Worm (Caenorhabditis elegans) whole organism, late embryonic: ENCODE data around the gene C15H9.3.

ENCODE experiments used
- C08G9.2 ChIP-seq: sonication (generic microtip); optimal IDR thresholded peaks from 2 replicates; lab custom pipeline; 2016; ENCODE audit warnings: mild to moderate bottlenecking, missing genetic modification characterization, moderate library complexity, missing compliant biosample characterization
- C38D4.7 ChIP-seq: fragments of 200-800 bp; sonication (Bioruptor generic); optimal IDR thresholded peaks from 2 replicates; lab custom pipeline; 2018; ENCODE audit warnings: mild to moderate bottlenecking, missing genetic modification characterization, moderate library complexity, missing compliant biosample characterization
- K02D7.2 ChIP-seq: sonication (generic microtip); optimal IDR thresholded peaks from 2 replicates; lab custom pipeline; 2017; ENCODE audit warnings: mild to moderate bottlenecking, missing genetic modification characterization, missing compliant biosample characterization
- T23F11.4 ChIP-seq: fragments of 200-800 bp; sonication (Bioruptor generic); optimal IDR thresholded peaks from 2 replicates; lab custom pipeline; 2018; ENCODE audit warnings: mild to moderate bottlenecking, missing genetic modification characterization, missing compliant biosample characterization
- Y22D7AL.16 ChIP-seq: sonication (generic microtip); optimal IDR thresholded peaks from 2 replicates; lab custom pipeline; 2016; ENCODE audit warnings: missing genetic modification characterization, missing compliant biosample characterization
- ahr-1 ChIP-seq: sonication (generic microtip); optimal IDR thresholded peaks from 2 replicates; lab custom pipeline; 2016; ENCODE audit warnings: missing genetic modification characterization, missing compliant biosample characterization
- ama-1 ChIP-seq: fragments of 150-350 bp; optimal IDR thresholded peaks from 2 replicates; lab custom pipeline; 2014
- ceh-14 ChIP-seq: sonication (generic microtip); optimal IDR thresholded peaks from 2 replicates; lab custom pipeline; 2016; ENCODE audit warnings: missing genotype, missing genetic modification characterization, missing compliant biosample characterization
- ceh-19 ChIP-seq: fragments of 200-800 bp; sonication (Bioruptor generic); optimal IDR thresholded peaks from 2 replicates; lab custom pipeline; 2018; ENCODE audit warnings: mild to moderate bottlenecking, missing genetic modification characterization, missing compliant biosample characterization
- ceh-2 ChIP-seq: sonication (generic microtip); optimal IDR thresholded peaks from 2 replicates; lab custom pipeline; 2016; ENCODE audit warnings: missing genotype, missing genetic modification characterization, missing compliant biosample characterization
- ceh-24 ChIP-seq: sonication (generic microtip); optimal IDR thresholded peaks from 2 replicates; lab custom pipeline; 2016; ENCODE audit warnings: mild to moderate bottlenecking, missing genetic modification characterization, missing compliant biosample characterization
- ceh-31 ChIP-seq: sonication (generic microtip); optimal IDR thresholded peaks from 2 replicates; lab custom pipeline; 2016; ENCODE audit warnings: missing genetic modification characterization, missing compliant biosample characterization
- ceh-34 ChIP-seq: sonication (generic microtip); optimal IDR thresholded peaks from 2 replicates; lab custom pipeline; 2016; ENCODE audit warnings: mild to moderate bottlenecking, missing genetic modification characterization, missing compliant biosample characterization
- ceh-45 ChIP-seq: fragments of 200-800 bp; sonication (Bioruptor generic); IDR thresholded peaks from 2 replicates; pipeline ENCODE4 v1.3.6; 2022; ENCODE audit warnings: missing genetic modification reagents, missing genetic modification characterization, missing compliant biosample characterization
- ceh-48 ChIP-seq: sonication (generic microtip); optimal IDR thresholded peaks from 2 replicates; lab custom pipeline; 2016; ENCODE audit warnings: missing genetic modification characterization, inconsistent platforms, missing compliant biosample characterization
- ceh-6 ChIP-seq: fragments of 200-800 bp; sonication (Bioruptor generic); optimal IDR thresholded peaks from 2 replicates; lab custom pipeline; 2018; ENCODE audit warnings: mild to moderate bottlenecking, missing genetic modification characterization, missing compliant biosample characterization
- ceh-9 ChIP-seq: sonication (generic microtip); optimal IDR thresholded peaks from 2 replicates; lab custom pipeline; 2016; ENCODE audit warnings: mild to moderate bottlenecking, missing genetic modification characterization, inconsistent platforms, missing compliant biosample characterization
- che-1 ChIP-seq: sonication (generic microtip); optimal IDR thresholded peaks from 2 replicates; lab custom pipeline; 2016; ENCODE audit warnings: mild to moderate bottlenecking, missing genetic modification characterization, missing compliant biosample characterization
- dmd-4 ChIP-seq: sonication (generic microtip); optimal IDR thresholded peaks from 2 replicates; lab custom pipeline; 2016; ENCODE audit warnings: borderline replicate concordance, missing genetic modification characterization, missing compliant biosample characterization
- eyg-1 ChIP-seq: sonication (generic microtip); optimal IDR thresholded peaks from 2 replicates; lab custom pipeline; 2016; ENCODE audit warnings: missing genotype, missing genetic modification characterization, missing compliant biosample characterization
- fax-1 ChIP-seq: sonication (generic microtip); optimal IDR thresholded peaks from 2 replicates; lab custom pipeline; 2016; ENCODE audit warnings: missing genotype, missing genetic modification characterization, missing compliant biosample characterization
- fkh-10 ChIP-seq: fragments of 150-350 bp; optimal IDR thresholded peaks from 2 replicates; lab custom pipeline; 2014; ENCODE audit warnings: missing biosample characterization, missing genetic modification reagents, missing genetic modification characterization
- fkh-6 ChIP-seq: sonication (generic microtip); optimal IDR thresholded peaks from 2 replicates; lab custom pipeline; 2016; ENCODE audit warnings: missing genetic modification characterization, missing compliant biosample characterization
- gmeb-2 ChIP-seq: sonication (generic microtip); optimal IDR thresholded peaks from 2 replicates; lab custom pipeline; 2016; ENCODE audit warnings: missing genetic modification characterization, inconsistent platforms, missing compliant biosample characterization
- hlh-13 ChIP-seq: fragments of 200-800 bp; sonication (Bioruptor generic); optimal IDR thresholded peaks from 2 replicates; lab custom pipeline; 2018; ENCODE audit warnings: mild to moderate bottlenecking, missing genetic modification characterization, missing compliant biosample characterization
- hlh-15 ChIP-seq: sonication (generic microtip); optimal IDR thresholded peaks from 2 replicates; lab custom pipeline; 2016; ENCODE audit warnings: missing genetic modification characterization, missing compliant biosample characterization
- hlh-30 ChIP-seq: sonication (generic microtip); optimal IDR thresholded peaks from 2 replicates; lab custom pipeline; 2017; ENCODE audit warnings: antibody characterized with exemption, missing genetic modification characterization, missing compliant biosample characterization; ENCODE audit not compliant: insufficient read depth
- hlh-8 ChIP-seq: sonication (generic microtip); optimal IDR thresholded peaks from 2 replicates; lab custom pipeline; 2016; ENCODE audit warnings: missing genotype, missing genetic modification characterization, missing compliant biosample characterization
- lim-6 ChIP-seq: sonication (generic microtip); optimal IDR thresholded peaks from 2 replicates; lab custom pipeline; 2016; ENCODE audit warnings: missing genetic modification characterization, missing compliant biosample characterization
- lin-11 ChIP-seq: fragments of 200-800 bp; sonication (Bioruptor generic); optimal IDR thresholded peaks from 2 replicates; lab custom pipeline; 2018; ENCODE audit warnings: mild to moderate bottlenecking, missing genetic modification characterization, missing compliant biosample characterization
- madf-2 ChIP-seq: sonication (generic microtip); optimal IDR thresholded peaks from 2 replicates; lab custom pipeline; 2017; ENCODE audit warnings: missing genetic modification characterization, missing compliant biosample characterization
- nfya-1 ChIP-seq: sonication (generic microtip); optimal IDR thresholded peaks from 2 replicates; lab custom pipeline; 2017; ENCODE audit warnings: missing genetic modification characterization, mild to moderate bottlenecking, missing compliant biosample characterization, antibody characterized with exemption, moderate library complexity
- nhr-11 ChIP-seq: fragments of 150-350 bp; optimal IDR thresholded peaks from 2 replicates; lab custom pipeline; 2014; ENCODE audit warnings: missing biosample characterization, missing genetic modification characterization
- pag-3 ChIP-seq: sonication (generic microtip); optimal IDR thresholded peaks from 2 replicates; lab custom pipeline; 2016; ENCODE audit warnings: missing compliant biosample characterization, missing genetic modification characterization, borderline replicate concordance
- pha-2 ChIP-seq: sonication (generic microtip); optimal IDR thresholded peaks from 2 replicates; lab custom pipeline; 2017; ENCODE audit warnings: mild to moderate bottlenecking, missing genetic modification characterization, missing compliant biosample characterization
- ref-2 ChIP-seq: sonication (generic microtip); optimal IDR thresholded peaks from 2 replicates; lab custom pipeline; 2016; ENCODE audit warnings: missing genetic modification characterization, missing compliant biosample characterization
- rnt-1 ChIP-seq: sonication (generic microtip); optimal IDR thresholded peaks from 2 replicates; lab custom pipeline; 2016; ENCODE audit warnings: missing genetic modification characterization, missing compliant biosample characterization
- sdc-2 ChIP-seq: sonication (generic microtip); optimal IDR thresholded peaks from 2 replicates; lab custom pipeline; 2016; ENCODE audit warnings: missing genotype, missing genetic modification characterization, missing compliant biosample characterization
- sox-2 ChIP-seq: fragments of 200-800 bp; sonication (Bioruptor generic); IDR thresholded peaks from 2 replicates; pipeline ENCODE4 v1.3.6; 2022; ENCODE audit warnings: missing genetic modification reagents, missing genetic modification characterization, missing compliant biosample characterization
- sox-4 ChIP-seq: sonication (generic microtip); optimal IDR thresholded peaks from 2 replicates; lab custom pipeline; 2017; ENCODE audit warnings: mild to moderate bottlenecking, missing genetic modification characterization, inconsistent platforms, missing compliant biosample characterization
- syd-9 ChIP-seq: sonication (generic microtip); optimal IDR thresholded peaks from 2 replicates; lab custom pipeline; 2016; ENCODE audit warnings: mild to moderate bottlenecking, missing genetic modification characterization, moderate library complexity, missing compliant biosample characterization
- tbx-2 ChIP-seq: sonication (generic microtip); optimal IDR thresholded peaks from 2 replicates; lab custom pipeline; 2016; ENCODE audit warnings: missing genetic modification characterization, missing compliant biosample characterization
- tbx-7 ChIP-seq: sonication (generic microtip); optimal IDR thresholded peaks from 2 replicates; lab custom pipeline; 2016; ENCODE audit warnings: missing genotype, missing genetic modification characterization, missing compliant biosample characterization
- ttx-3 ChIP-seq: sonication (generic microtip); optimal IDR thresholded peaks from 2 replicates; lab custom pipeline; 2016; ENCODE audit warnings: missing genetic modification reagents, missing genetic modification characterization, missing compliant biosample characterization
- unc-42 ChIP-seq: sonication (generic microtip); optimal IDR thresholded peaks from 2 replicates; lab custom pipeline; 2016; ENCODE audit warnings: missing genotype, missing genetic modification characterization, missing compliant biosample characterization
- unc-55 ChIP-seq: sonication (generic microtip); optimal IDR thresholded peaks from 2 replicates; lab custom pipeline; 2017; ENCODE audit warnings: missing biosample characterization, missing genetic modification reagents, missing genetic modification characterization
- unc-86 ChIP-seq: sonication (generic microtip); optimal IDR thresholded peaks from 2 replicates; lab custom pipeline; 2016; ENCODE audit warnings: missing genetic modification characterization, missing compliant biosample characterization
- ztf-16 ChIP-seq: sonication (generic microtip); optimal IDR thresholded peaks from 2 replicates; lab custom pipeline; 2017; ENCODE audit warnings: missing genetic modification characterization, missing compliant biosample characterization

Gene C15H9.3

ce11 chrX:6091967-6092366 is 23.6 kb upstream of the C15H9.3 start, which contains the start of gene hsp-3 (continued):
- TF ChIP-seq fkh-10 (GFP tag; lab: Kevin White, UChicago) (no peak), hlh-15 (tag; lab: Kevin White, UChicago) (no peak), T23F11.4 (GFP tag; lab: Kevin White, UChicago) (peak; percentile 86), che-1 (peak; percentile 2), fax-1 (peak; percentile 54), ceh-45 (GFP tag; lab: Robert Waterston, UW) (no peak), C08G9.2 (tag; lab: Kevin White, UChicago) (peak; percentile 28), ceh-24 (tag; lab: Kevin White, UChicago) (no peak), fkh-6 (tag; lab: Kevin White, UChicago) (no peak), lin-11 (tag; lab: Kevin White, UChicago) (no peak), lim-6 (tag; lab: Kevin White, UChicago) (peak; percentile 40), dmd-4 (no peak), ztf-16 (tag; lab: Kevin White, UChicago) (peak; percentile 69), unc-55 (peak; percentile 91), C38D4.7 (no peak), hlh-30 (tag; lab: Kevin White, UChicago) (peak; percentile 85), pha-2 (tag; lab: Kevin White, UChicago) (no peak), nhr-11 (tag; lab: Kevin White, UChicago) (no peak), ref-2 (peak; percentile 97), hlh-13 (GFP tag; lab: Kevin White, UChicago) (no peak), pag-3 (tag; lab: Kevin White, UChicago) (no peak), sox-4 (tag; lab: Kevin White, UChicago) (no peak), K02D7.2 (tag; lab: Kevin White, UChicago) (no peak), hlh-8 (peak; percentile 54), ceh-6 (GFP tag; lab: Kevin White, UChicago) (peak; percentile 4), tbx-7 (tag; lab: Kevin White, UChicago) (peak; percentile 66), ttx-3 (no peak), unc-86 (peak; percentile 1), ceh-9 (tag; lab: Kevin White, UChicago) (no peak), madf-2 (tag; lab: Kevin White, UChicago) (no peak)

ce11 chrX:6092533-6092932 is 23.1 kb upstream of the C15H9.3 start:
- TF ChIP-seq ahr-1 (tag; lab: Kevin White, UChicago) (no peak), rnt-1 (peak; percentile 13), unc-55 (no peak), eyg-1 (tag; lab: Kevin White, UChicago) (no peak)
- TF ChIP-seq, all 69 proteins: peak for 1

ce11 chrX:6093046-6093445 is 22.6 kb upstream of the C15H9.3 start, which contains the start of gene C15H9.5:
Gene C15H9.5 (plus strand): TSS chrX:6093300.
- no peak for TF ChIP-seq ceh-2 (tag; lab: Kevin White, UChicago)
- TF ChIP-seq nfya-1 (tag; lab: Kevin White, UChicago): peak; percentile 43
- no peak for TF ChIP-seq gmeb-2 (tag; lab: Kevin White, UChicago)

ce11 chrX:6097551-6097950 is 18.1 kb upstream of the C15H9.3 start, which contains the start of gene C15H9.4:
Gene C15H9.4 (plus strand): TSS chrX:6097643.
- TF ChIP-seq ceh-19 (GFP tag; lab: Kevin White, UChicago) (peak; percentile 6), ceh-14 (tag; lab: Kevin White, UChicago) (peak; percentile 40), nhr-11 (tag; lab: Kevin White, UChicago) (no peak), ceh-48 (peak; percentile 14), ceh-31 (tag; lab: Kevin White, UChicago) (peak; percentile 57), ama-1 (lab: Kevin White, UChicago) (no peak), sdc-2 (tag; lab: Kevin White, UChicago) (peak; percentile 56), unc-42 (peak; percentile 61), nfya-1 (tag; lab: Kevin White, UChicago) (peak; percentile 74), unc-55 (peak; percentile 31), tbx-2 (peak; percentile 53), ceh-34 (tag; lab: Kevin White, UChicago) (no peak), syd-9 (no peak), rnt-1 (peak; percentile 2), pha-2 (tag; lab: Kevin White, UChicago) (peak; percentile 71), sox-2 (GFP tag; lab: Robert Waterston, UW) (peak; percentile 76), Y22D7AL.16 (tag; lab: Kevin White, UChicago) (no peak), ref-2 (peak; percentile 23)
- TF ChIP-seq, all 69 proteins: peak for 13
